Worm (Caenorhabditis elegans) whole organism, L2 larva: Measurements from ENCODE around the gene B0524.3.

Experiments
- C34F6.9 ChIP-seq: fragments of 150-350 bp; optimal IDR thresholded peaks from 2 replicates; lab custom pipeline; 2014; ENCODE audit warnings: missing biosample characterization, missing genetic modification characterization
- F13H6.1 ChIP-seq: sonication (generic microtip); optimal IDR thresholded peaks from 2 replicates; lab custom pipeline; 2016; ENCODE audit warnings: missing genetic modification characterization, missing compliant biosample characterization
- ceh-16 ChIP-seq: fragments of 150-350 bp; optimal IDR thresholded peaks from 2 replicates; lab custom pipeline; 2014; ENCODE audit warnings: missing biosample characterization, missing genetic modification characterization
- crh-2 ChIP-seq: sonication (generic microtip); optimal IDR thresholded peaks from 2 replicates; lab custom pipeline; 2017; ENCODE audit warnings: missing biosample characterization, missing genetic modification characterization
- egl-27 ChIP-seq: sonication (generic microtip); optimal IDR thresholded peaks from 3 replicates; lab custom pipeline; 2017; ENCODE audit warnings: missing biosample characterization, missing genetic modification reagents, missing genetic modification characterization
- elt-1 ChIP-seq: fragments of 150-350 bp; optimal IDR thresholded peaks from 2 replicates; lab custom pipeline; 2014; ENCODE audit warnings: missing biosample characterization, missing genetic modification characterization
- lin-39 ChIP-seq: fragments of 150-350 bp; optimal IDR thresholded peaks from 2 replicates; lab custom pipeline; 2014; ENCODE audit warnings: missing biosample characterization, missing genetic modification reagents, missing genetic modification characterization
- nhr-11 ChIP-seq: fragments of 150-350 bp; optimal IDR thresholded peaks from 2 replicates; lab custom pipeline; 2014; ENCODE audit warnings: missing biosample characterization, missing genetic modification characterization
- nhr-77 ChIP-seq: fragments of 150-350 bp; optimal IDR thresholded peaks from 2 replicates; lab custom pipeline; 2014; ENCODE audit warnings: missing biosample characterization, missing genetic modification characterization
- peb-1 ChIP-seq: fragments of 150-350 bp; optimal IDR thresholded peaks from 2 replicates; lab custom pipeline; 2014; ENCODE audit warnings: missing biosample characterization, missing genetic modification characterization
- skn-1 ChIP-seq: sonication (generic microtip); optimal IDR thresholded peaks from 2 replicates; lab custom pipeline; 2017; ENCODE audit warnings: missing biosample characterization, missing genetic modification characterization
- ztf-4 ChIP-seq: fragments of 150-350 bp; optimal IDR thresholded peaks from 2 replicates; lab custom pipeline; 2014; ENCODE audit warnings: missing biosample characterization, missing genetic modification characterization

DNA sequence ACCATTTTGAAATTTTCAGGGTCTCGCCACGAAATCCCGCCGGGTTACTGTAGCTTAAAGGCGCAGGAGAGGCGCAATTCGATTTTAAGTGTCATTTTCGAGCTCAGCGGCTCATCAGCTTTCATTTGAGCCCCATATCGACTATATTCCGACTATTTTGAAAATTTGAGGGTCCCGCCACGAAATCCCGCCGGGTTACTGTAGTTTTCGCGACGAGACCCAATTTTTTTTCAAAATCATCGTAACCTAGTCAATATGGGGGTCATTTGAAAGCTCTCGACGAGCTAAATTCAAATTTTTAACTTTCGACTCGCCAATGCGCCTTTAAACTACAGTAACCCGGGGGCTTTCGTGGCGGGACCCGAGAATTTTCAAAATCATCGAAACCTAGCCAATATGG is 10.3 kb upstream of the B0524.3 start:
- no peak for TF ChIP-seq peb-1 (tag; lab: Kevin White, UChicago)
- no peak for TF ChIP-seq ztf-4
- TF ChIP-seq egl-27 (tag; lab: Kevin White, UChicago) = no peak
- no peak for TF ChIP-seq C34F6.9
- no peak for TF ChIP-seq ceh-16
- no peak for TF ChIP-seq nhr-77 (tag; lab: Kevin White, UChicago)
- no peak for TF ChIP-seq elt-1
- no peak for TF ChIP-seq crh-2
- no peak for TF ChIP-seq nhr-11
- no peak for TF ChIP-seq F13H6.1 (tag; lab: Kevin White, UChicago)
- no peak for TF ChIP-seq skn-1 (tag; lab: Kevin White, UChicago)
- TF ChIP-seq lin-39 (tag; lab: Kevin White, UChicago) = no peak
